Worm (Caenorhabditis elegans): ENCODE measurements around the gene srw-7.

- no peak for TF ChIP-seq B0310.2 (tag; optimal IDR thresholded peaks at IDR 0.05)
- TF ChIP-seq ama-1 (optimal IDR thresholded peaks at IDR 0.05): no peak
- no peak for TF ChIP-seq ets-7 (tag; optimal IDR thresholded peaks at IDR 0.05)
- no peak for TF ChIP-seq tra-4 (tag; optimal IDR thresholded peaks at IDR 0.05)
- no peak for TF ChIP-seq sea-1 (GFP tag; conservative IDR thresholded peaks at IDR 0.05)
- no peak for TF ChIP-seq flt-1 (GFP tag; IDR thresholded peaks at IDR 0.05)
- no peak for TF ChIP-seq ceh-13 (GFP tag; optimal IDR thresholded peaks at IDR 0.05)
- TF ChIP-seq tbx-11 (GFP tag; IDR thresholded peaks at IDR 0.05): no peak
- no peak for TF ChIP-seq hmbx-1 (tag; optimal IDR thresholded peaks at IDR 0.05)
- no peak for TF ChIP-seq hmg-4 (GFP tag; optimal IDR thresholded peaks at IDR 0.05)
- TF ChIP-seq ceh-36 (tag; optimal IDR thresholded peaks at IDR 0.05): no peak
- TF ChIP-seq tbx-37 (GFP tag; conservative IDR thresholded peaks at IDR 0.05): no peak
- TF ChIP-seq F13C5.2 (tag; optimal IDR thresholded peaks at IDR 0.05): no peak
Observed at ce11 chrV:3812291-3812690, 6.2 kb downstream of the srw-7 start, which contains the start of gene scl-12.
